Worm (Caenorhabditis elegans) whole organism, L4 larva: Measurements from ENCODE around the gene F54C9.9.
A peak's percentile ranks its signal among the peaks of the same experiment; 100 is the strongest.

ENCODE experiments used
- F26F4.8 ChIP-seq: fragments of 200-800 bp; sonication (Bioruptor generic); conservative IDR thresholded peaks from 2 replicates; pipeline ENCODE4 v1.3.6; 2022; ENCODE audit warnings: missing genetic modification characterization, missing compliant biosample characterization
- F37D6.2 ChIP-seq: sonication (generic microtip); optimal IDR thresholded peaks from 2 replicates; lab custom pipeline; 2016; ENCODE audit warnings: mild to moderate bottlenecking, missing genetic modification characterization, missing compliant biosample characterization
- T20F7.1 ChIP-seq: fragments of 200-800 bp; sonication (Bioruptor generic); optimal IDR thresholded peaks from 2 replicates; lab custom pipeline; 2018; ENCODE audit warnings: mild to moderate bottlenecking, missing genetic modification characterization, missing compliant biosample characterization
- T26A8.4 ChIP-seq: fragments of 200-800 bp; sonication (Bioruptor generic); IDR thresholded peaks from 2 replicates; pipeline ENCODE4 v1.3.6; 2022; ENCODE audit warnings: missing genetic modification characterization, missing compliant biosample characterization
- Y5F2A.4 ChIP-seq: fragments of 200-800 bp; sonication (Bioruptor generic); optimal IDR thresholded peaks from 2 replicates; lab custom pipeline; 2018; ENCODE audit warnings: mild to moderate bottlenecking, missing genetic modification characterization, missing compliant biosample characterization
- ZK546.5 ChIP-seq, 2 experiments: sonication (generic microtip); optimal IDR thresholded peaks; 2 replicates each; lab custom pipeline; 2017; ENCODE audit warnings: missing biosample characterization in 2 of 2, missing genetic modification characterization in 2 of 2
- aha-1 ChIP-seq: fragments of 150-350 bp; peaks from one replicate; lab custom pipeline; 2014; ENCODE audit warnings: missing biosample characterization, missing genetic modification characterization
- aly-2 ChIP-seq: sonication (generic microtip); optimal IDR thresholded peaks from 2 replicates; lab custom pipeline; 2018; ENCODE audit warnings: missing biosample characterization, missing genetic modification characterization
- ama-1 ChIP-seq: fragments of 150-350 bp; optimal IDR thresholded peaks from 2 replicates; lab custom pipeline; 2014; ENCODE audit warnings: inconsistent platforms, mixed read lengths
- arid-1 ChIP-seq: fragments of 200-800 bp; sonication (Bioruptor generic); conservative IDR thresholded peaks from 2 replicates; pipeline ENCODE4 v1.3.6; 2022; ENCODE audit warnings: missing genetic modification reagents, missing genetic modification characterization, missing compliant biosample characterization
- attf-4 ChIP-seq: sonication (generic microtip); optimal IDR thresholded peaks from 3 replicates; lab custom pipeline; 2017; ENCODE audit warnings: missing biosample characterization, missing genetic modification characterization
- ceh-20 ChIP-seq: fragments of 200-800 bp; sonication (Bioruptor generic); IDR thresholded peaks from 2 replicates; pipeline ENCODE4 v1.3.6; 2022; ENCODE audit warnings: missing genetic modification reagents, missing genetic modification characterization, missing compliant biosample characterization
- ceh-82 ChIP-seq: sonication (generic microtip); optimal IDR thresholded peaks from 2 replicates; lab custom pipeline; 2017; ENCODE audit warnings: missing biosample characterization, missing genetic modification characterization
- daf-16 ChIP-seq, 3 experiments: sonication (generic microtip); optimal IDR thresholded peaks; 2 replicates each; lab custom pipeline; 2016 to 2017; ENCODE audit warnings: missing genetic modification characterization in 3 of 3, missing genetic modification reagents in 3 of 3, mild to moderate bottlenecking in 2 of 3, missing compliant biosample characterization in 2 of 3, missing biosample characterization in 1 of 3, moderate library complexity in 1 of 3
- dmd-6 ChIP-seq: fragments of 200-800 bp; sonication (Bioruptor generic); IDR thresholded peaks from 2 replicates; pipeline ENCODE4 v1.3.6; 2022; ENCODE audit warnings: missing genetic modification reagents, missing genetic modification characterization, missing compliant biosample characterization
- dmd-8 ChIP-seq: fragments of 200-800 bp; sonication (Bioruptor generic); IDR thresholded peaks from 2 replicates; pipeline ENCODE4 v1.3.6; 2022; ENCODE audit warnings: missing genetic modification characterization, missing compliant biosample characterization
- duxl-1 ChIP-seq: sonication (generic microtip); optimal IDR thresholded peaks from 2 replicates; lab custom pipeline; 2016; ENCODE audit warnings: mild to moderate bottlenecking, missing genetic modification characterization, moderate library complexity, missing compliant biosample characterization; ENCODE audit not compliant: poor library complexity
- dve-1 ChIP-seq: sonication (generic microtip); optimal IDR thresholded peaks from 2 replicates; lab custom pipeline; 2017; ENCODE audit warnings: antibody characterized with exemption, mild to moderate bottlenecking, missing genetic modification characterization, missing compliant biosample characterization; ENCODE audit not compliant: insufficient read depth
- hlh-11 ChIP-seq: fragments of 200-800 bp; sonication (Bioruptor generic); optimal IDR thresholded peaks from 2 replicates; lab custom pipeline; 2018; ENCODE audit warnings: mild to moderate bottlenecking, missing genetic modification characterization, missing compliant biosample characterization
- hlh-30 ChIP-seq: sonication (generic microtip); optimal IDR thresholded peaks from 2 replicates; lab custom pipeline; 2017; ENCODE audit warnings: antibody characterized with exemption, mild to moderate bottlenecking, missing genetic modification characterization, missing compliant biosample characterization; ENCODE audit not compliant: insufficient read depth
- jun-1 ChIP-seq: fragments of 150-350 bp; optimal IDR thresholded peaks from 2 replicates; lab custom pipeline; 2014; ENCODE audit warnings: missing biosample characterization, missing genetic modification reagents, missing genetic modification characterization
- lin-1 ChIP-seq: fragments of 200-800 bp; sonication (Bioruptor generic); IDR thresholded peaks from 2 replicates; pipeline ENCODE4 v1.3.6; 2022; ENCODE audit warnings: missing genetic modification reagents, missing genetic modification characterization, missing compliant biosample characterization
- lin-13 ChIP-seq: fragments of 150-350 bp; optimal IDR thresholded peaks from 2 replicates; lab custom pipeline; 2014; ENCODE audit warnings: missing biosample characterization, missing genetic modification reagents, missing genetic modification characterization
- lin-38 ChIP-seq: fragments of 200-800 bp; sonication (Bioruptor generic); IDR thresholded peaks from 2 replicates; pipeline ENCODE4 v1.3.6; 2022; ENCODE audit warnings: missing genetic modification reagents, missing genetic modification characterization, missing compliant biosample characterization
- lin-39 ChIP-seq: fragments of 150-350 bp; optimal IDR thresholded peaks from 2 replicates; lab custom pipeline; 2014; ENCODE audit warnings: missing biosample characterization, missing genetic modification reagents, missing genetic modification characterization
- lsy-2 ChIP-seq, 2 experiments: fragments of 150-350 bp in 1 of 2; sonication (generic microtip) in 1 of 2; optimal IDR thresholded peaks; 2 replicates each; lab custom pipeline; 2014 to 2017; ENCODE audit warnings: missing biosample characterization in 2 of 2, missing genetic modification characterization in 2 of 2
- madf-5 ChIP-seq, 2 experiments: fragments of 200-800 bp; sonication (Bioruptor generic); IDR thresholded peaks; 2 replicates each; pipeline ENCODE4 v1.3.6; 2022; ENCODE audit warnings: missing compliant biosample characterization in 2 of 2, missing genetic modification characterization in 2 of 2
- mep-1 ChIP-seq: fragments of 150-350 bp; sonication (generic microtip); optimal IDR thresholded peaks from 3 replicates; lab custom pipeline; 2014; ENCODE audit warnings: missing biosample characterization, missing genetic modification characterization
- mxl-3 ChIP-seq: fragments of 200-800 bp; sonication (Bioruptor generic); optimal IDR thresholded peaks from 2 replicates; lab custom pipeline; 2018; ENCODE audit warnings: mild to moderate bottlenecking, missing genetic modification characterization, missing compliant biosample characterization
- nhr-102 ChIP-seq: sonication (generic microtip); optimal IDR thresholded peaks from 2 replicates; lab custom pipeline; 2016; ENCODE audit warnings: mild to moderate bottlenecking, missing genetic modification characterization, moderate library complexity, missing compliant biosample characterization
- nhr-11 ChIP-seq: fragments of 150-350 bp; optimal IDR thresholded peaks from 2 replicates; lab custom pipeline; 2014; ENCODE audit warnings: missing biosample characterization, missing genetic modification characterization
- nhr-111 ChIP-seq: fragments of 200-800 bp; sonication (Bioruptor generic); optimal IDR thresholded peaks from 2 replicates; lab custom pipeline; 2018; ENCODE audit warnings: mild to moderate bottlenecking, missing genetic modification characterization, missing compliant biosample characterization
- nhr-28 ChIP-seq: fragments of 150-350 bp; optimal IDR thresholded peaks from 2 replicates; lab custom pipeline; 2014; ENCODE audit warnings: missing biosample characterization, missing genetic modification characterization
- nhr-48 ChIP-seq: sonication (generic microtip); optimal IDR thresholded peaks from 2 replicates; lab custom pipeline; 2016; ENCODE audit warnings: mild to moderate bottlenecking, missing genetic modification characterization, missing compliant biosample characterization
- nhr-77 ChIP-seq: fragments of 150-350 bp; optimal IDR thresholded peaks from 2 replicates; lab custom pipeline; 2014; ENCODE audit warnings: missing biosample characterization, missing genetic modification characterization
- php-3 ChIP-seq: fragments of 200-800 bp; sonication (Bioruptor generic); IDR thresholded peaks from 2 replicates; pipeline ENCODE4 v1.3.6; 2022; ENCODE audit warnings: missing genetic modification reagents, missing genetic modification characterization, missing compliant biosample characterization
- pqm-1 ChIP-seq: sonication (generic microtip); optimal IDR thresholded peaks from 2 replicates; lab custom pipeline; 2017; ENCODE audit warnings: missing biosample characterization, missing genetic modification characterization
- rbr-2 ChIP-seq: sonication (generic microtip); optimal IDR thresholded peaks from 2 replicates; lab custom pipeline; 2016; ENCODE audit warnings: missing genotype, missing genetic modification characterization, missing compliant biosample characterization
- saeg-2 ChIP-seq: fragments of 200-800 bp; sonication (Bioruptor generic); IDR thresholded peaks from 2 replicates; pipeline ENCODE4 v1.3.6; 2022; ENCODE audit warnings: missing genetic modification reagents, missing genetic modification characterization, missing compliant biosample characterization
- set-16 ChIP-seq: fragments of 200-800 bp; sonication (Bioruptor generic); IDR thresholded peaks from 2 replicates; pipeline ENCODE4 v1.3.6; 2022; ENCODE audit warnings: missing genetic modification reagents, missing genetic modification characterization, missing compliant biosample characterization
- snpc-1.2 ChIP-seq: fragments of 200-800 bp; sonication (Bioruptor generic); IDR thresholded peaks from 2 replicates; pipeline ENCODE4 v1.3.6; 2022; ENCODE audit warnings: missing genetic modification reagents, missing genetic modification characterization, missing compliant biosample characterization
- spr-1 ChIP-seq: sonication (generic microtip); optimal IDR thresholded peaks from 2 replicates; lab custom pipeline; 2016; ENCODE audit warnings: mild to moderate bottlenecking, missing genetic modification characterization, missing compliant biosample characterization
- tag-97 ChIP-seq: fragments of 200-800 bp; sonication (Bioruptor generic); IDR thresholded peaks from 2 replicates; pipeline ENCODE4 v1.3.6; 2022; ENCODE audit warnings: missing genetic modification characterization, missing compliant biosample characterization
- tra-1 ChIP-seq: fragments of 200-800 bp; sonication (Bioruptor generic); IDR thresholded peaks from 2 replicates; pipeline ENCODE4 v1.3.6; 2022; ENCODE audit warnings: missing genetic modification reagents, missing genetic modification characterization, missing compliant biosample characterization
- unc-39 ChIP-seq: sonication (generic microtip); optimal IDR thresholded peaks from 2 replicates; lab custom pipeline; 2017; ENCODE audit warnings: missing biosample characterization, missing genetic modification characterization

F54C9.9 gene

ce11 chrII:8566039-8566438 is 11.8 kb upstream of the F54C9.9 start, which contains the start of gene stc-1 (continued):
- TF ChIP-seq rbr-2 (tag; lab: Kevin White, UChicago) (no peak), arid-1 (GFP tag; lab: Robert Waterston, UW) (0 out of 2 replicates have a peak, but pooled peaks have one; percentile 22), saeg-2 (GFP tag; lab: Robert Waterston, UW) (no peak), daf-16 (GFP tag; optimal IDR thresholded peaks at IDR 0.05; lab: Kevin White, UChicago) (no peak), daf-16 (tag; optimal IDR thresholded peaks at IDR 0.05; lab: Kevin White, UChicago) (peak; percentile 33), aha-1 (peak; percentile 23), duxl-1 (tag; lab: Kevin White, UChicago) (no peak), nhr-28 (tag; lab: Kevin White, UChicago) (peak; percentile 39)

- TF ChIP-seq aha-1 (no peak), tra-1 (GFP tag; lab: Robert Waterston, UW) (peak; percentile 75; the same call in 1 of the 2 replicates), T26A8.4 (GFP tag; lab: Robert Waterston, UW) (no peak), lin-13 (GFP tag; lab: Kevin White, UChicago) (no peak), nhr-102 (tag; lab: Kevin White, UChicago) (peak; percentile 3), F26F4.8 (GFP tag; lab: Robert Waterston, UW) (no peak), Y5F2A.4 (GFP tag; lab: Kevin White, UChicago) (no peak), ama-1 (peak; percentile 25), ceh-20 (GFP tag; lab: Robert Waterston, UW) (peak; percentile 96), nhr-11 (tag; lab: Kevin White, UChicago) (no peak), spr-1 (tag; lab: Kevin White, UChicago) (no peak), pqm-1 (tag; lab: Kevin White, UChicago) (peak; percentile 91), snpc-1.2 (no peak), dve-1 (tag; lab: Kevin White, UChicago) (peak; percentile 92), mep-1 (tag; lab: Kevin White, UChicago) (peak; percentile 68), attf-4 (tag; lab: Kevin White, UChicago) (no peak), hlh-30 (peak; percentile 50), madf-5 (GFP tag; IDR thresholded peaks at IDR 0.05; lab: Robert Waterston, UW) (no peak), aly-2 (tag; lab: Kevin White, UChicago) (no peak), nhr-28 (tag; lab: Kevin White, UChicago) (peak; percentile 95), T20F7.1 (peak; percentile 48), unc-39 (tag; lab: Kevin White, UChicago) (no peak), ZK546.5 (tag; optimal IDR thresholded peaks at IDR 0.05; lab: Kevin White, UChicago) (no peak), nhr-48 (tag; lab: Kevin White, UChicago) (peak; percentile 30), set-16 (GFP tag; lab: Robert Waterston, UW) (no peak), daf-16 (GFP tag; optimal IDR thresholded peaks at IDR 0.05; lab: Kevin White, UChicago) (peak in 1 of 2 experiments; percentile 14), daf-16 (tag; optimal IDR thresholded peaks at IDR 0.05; lab: Kevin White, UChicago) (peak; percentile 84), tag-97 (GFP tag; lab: Robert Waterston, UW) (no peak), hlh-11 (tag; lab: Kevin White, UChicago) (peak; percentile 82), ceh-82 (tag; lab: Kevin White, UChicago) (no peak), lin-38 (GFP tag; lab: Robert Waterston, UW) (peak; percentile 16), nhr-77 (peak; percentile 93), lsy-2 (tag; optimal IDR thresholded peaks at IDR 0.05; lab: Kevin White, UChicago) (peak in 1 of 2 experiments; percentile 35), jun-1 (tag; lab: Kevin White, UChicago) (peak; percentile 67), lin-39 (tag; lab: Kevin White, UChicago) (no peak), nhr-111 (GFP tag; lab: Kevin White, UChicago) (no peak), mxl-3 (no peak), dmd-6 (GFP tag; lab: Robert Waterston, UW) (peak; percentile 92), php-3 (GFP tag; lab: Robert Waterston, UW) (peak; percentile 99), lin-1 (GFP tag; lab: Robert Waterston, UW) (peak; percentile 62), F37D6.2 (no peak), dmd-8 (no peak)
Observed at ce11 chrII:8566806-8567266, 11.0 kb upstream of the F54C9.9 start, which contains the start of gene F54C9.3. Gene F54C9.3 (minus strand): TSS chrII:8566856.
